Fruit fly (Drosophila melanogaster) S2 (cell line): ENCODE results near the gene uif.

Source experiments
- CG8478 ChIP-seq: fragments of >200 bp; optimal IDR thresholded peaks from 2 replicates; lab custom pipeline; 2018
- CTCF ChIP-seq, 2 experiments: fragments of >200 bp; optimal IDR thresholded peaks; 2 replicates each; lab custom pipeline; 2018

DNA sequence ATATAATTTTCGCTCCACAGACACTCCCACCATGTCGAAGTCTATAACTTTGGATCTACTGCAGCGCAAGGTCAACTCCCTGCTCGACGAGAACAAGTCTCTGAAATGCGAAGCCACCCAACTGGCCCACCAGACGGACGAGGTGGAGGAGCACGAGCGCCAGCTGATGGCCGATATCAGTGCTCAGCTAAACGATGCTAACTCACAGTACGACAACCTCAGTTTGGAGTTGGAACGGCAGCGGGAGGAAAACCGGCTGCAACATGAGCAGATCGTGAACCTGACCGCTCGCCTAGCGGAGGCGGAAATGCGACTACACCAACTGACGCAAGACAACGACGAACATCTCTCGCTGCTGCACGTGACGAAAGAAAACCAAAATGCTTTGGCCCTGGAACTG lies 41.6 kb upstream of the uif start:
- TF ChIP-seq CG8478 (lab: Kevin White, UChicago) (no peak), CTCF (optimal IDR thresholded peaks at IDR 0.05; lab: Kevin White, UChicago) (no peak)
